Worm (Caenorhabditis elegans) whole organism, L4/young adult: ENCODE measurements around the gene frpr-18.

Source experiments
- W03F9.2 ChIP-seq: fragments of 150-350 bp; optimal IDR thresholded peaks from 2 replicates; lab custom pipeline; 2014; ENCODE audit warnings: missing biosample characterization, missing genetic modification characterization
- dao-5 ChIP-seq: sonication (generic microtip); optimal IDR thresholded peaks from 2 replicates; lab custom pipeline; 2016; ENCODE audit warnings: missing genotype, missing genetic modification characterization, moderate library complexity, missing compliant biosample characterization
- him-1 ChIP-seq: sonication (generic microtip); optimal IDR thresholded peaks from 2 replicates; lab custom pipeline; 2016; ENCODE audit warnings: missing genotype, missing genetic modification reagents, missing genetic modification characterization, missing compliant biosample characterization

DNA sequence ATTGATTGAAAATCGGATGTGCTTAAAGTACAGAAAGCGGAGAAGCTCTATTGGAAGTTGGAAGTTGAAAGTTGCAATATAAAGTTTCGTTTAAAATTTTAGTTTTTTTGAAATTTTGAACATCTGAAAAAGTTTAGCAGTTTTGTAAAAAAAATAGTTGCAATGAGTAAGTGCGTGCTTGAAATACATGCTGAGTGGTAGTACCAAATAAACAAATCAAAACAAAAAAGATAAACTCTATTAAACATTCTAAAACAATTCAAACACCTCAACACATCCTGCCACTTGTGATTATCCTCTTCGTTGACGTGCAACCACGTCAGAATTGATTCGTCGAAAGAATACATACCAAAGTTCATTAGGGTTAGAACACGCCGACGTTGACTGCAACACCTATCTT, 49.1 kb downstream of the frpr-18 start:
- TF ChIP-seq W03F9.2 (no peak), dao-5 (no peak), him-1 (tag; lab: Kevin White, UChicago) (no peak)
